Fruit fly (Drosophila melanogaster) whole organism, wandering third instar larva: ENCODE results near the gene CG12009.

Experiments used
- Abd-B ChIP-seq: fragments of >200 bp; optimal IDR thresholded peaks from 2 replicates; lab custom pipeline; 2017; ENCODE audit warnings: missing biosample characterization, missing genetic modification characterization
- CG32264 ChIP-seq: fragments of 200-800 bp; sonication (Bioruptor generic); optimal IDR thresholded peaks from 2 replicates; lab custom pipeline; 2016; ENCODE audit warnings: missing biosample characterization, missing genetic modification characterization
- CG9705 ChIP-seq: fragments of 200-800 bp; sonication (Bioruptor generic); optimal IDR thresholded peaks from 2 replicates; lab custom pipeline; 2018; ENCODE audit warnings: missing biosample characterization, mild to moderate bottlenecking, missing genetic modification characterization
- CrebA ChIP-seq: fragments of 200-800 bp; sonication (Bioruptor generic); optimal IDR thresholded peaks from 2 replicates; lab custom pipeline; 2016; ENCODE audit warnings: missing biosample characterization, mild to moderate bottlenecking, missing genetic modification characterization, borderline replicate concordance
- Dfd ChIP-seq: fragments of >200 bp; optimal IDR thresholded peaks from 2 replicates; lab custom pipeline; 2017; ENCODE audit warnings: missing biosample characterization, missing genetic modification characterization
- Dif ChIP-seq: fragments of 200-275, 200-300 bp; sonication (Bioruptor generic); optimal IDR thresholded peaks from 2 replicates; lab custom pipeline; 2018; ENCODE audit warnings: missing biosample characterization, missing genetic modification characterization; ENCODE audit not compliant: partially characterized antibody
- GATAd ChIP-seq: sonication (Bioruptor generic); optimal IDR thresholded peaks from 2 replicates; lab custom pipeline; 2016; ENCODE audit warnings: missing biosample characterization, missing genetic modification characterization
- HLH106 ChIP-seq: fragments of 200-800 bp; optimal IDR thresholded peaks from 3 replicates; lab custom pipeline; 2019; ENCODE audit warnings: missing biosample characterization, mild to moderate bottlenecking, missing genetic modification characterization, moderate library complexity
- Hnf4 ChIP-seq: fragments of 200-800 bp; sonication (Bioruptor generic); optimal IDR thresholded peaks from 2 replicates; lab custom pipeline; 2016; ENCODE audit warnings: missing biosample characterization, mild to moderate bottlenecking, missing genetic modification characterization
- Hr78 ChIP-seq: fragments of >200 bp; optimal IDR thresholded peaks from 2 replicates; lab custom pipeline; 2017; ENCODE audit warnings: missing biosample characterization, missing genetic modification characterization
- Hr83 ChIP-seq: fragments of 200-300 bp; sonication (Bioruptor generic); optimal IDR thresholded peaks from 2 replicates; lab custom pipeline; 2016; ENCODE audit warnings: missing biosample characterization, mild to moderate bottlenecking, missing genetic modification characterization, moderate library complexity; ENCODE audit not compliant: poor library complexity, severe bottlenecking
- Jra ChIP-seq: sonication (Bioruptor generic); optimal IDR thresholded peaks from 2 replicates; lab custom pipeline; 2016; ENCODE audit warnings: missing biosample characterization, missing genetic modification characterization
- Mio ChIP-seq: sonication (Bioruptor generic); optimal IDR thresholded peaks from 2 replicates; lab custom pipeline; 2016; ENCODE audit warnings: missing biosample characterization, missing genetic modification characterization
- Myc ChIP-seq: fragments of >200 bp; optimal IDR thresholded peaks from 2 replicates; lab custom pipeline; 2017
- N ChIP-seq: fragments of >200 bp; optimal IDR thresholded peaks from 2 replicates; lab custom pipeline; 2018; ENCODE audit warnings: missing biosample characterization, missing external identifiers, missing genetic modification characterization
- OdsH ChIP-seq: fragments of 200-800 bp; sonication (Bioruptor generic); optimal IDR thresholded peaks from 2 replicates; lab custom pipeline; 2016; ENCODE audit warnings: missing biosample characterization, mild to moderate bottlenecking, missing genetic modification characterization
- Rel ChIP-seq, 2 experiments: fragments of 200-800 bp; sonication (Bioruptor generic) in 1 of 2; optimal IDR thresholded peaks; 2 replicates in 1 of 2; 3 replicates in 1 of 2; lab custom pipeline; 2016 to 2019; ENCODE audit warnings: mild to moderate bottlenecking in 2 of 2, missing biosample characterization in 2 of 2, missing genetic modification characterization in 2 of 2, moderate library complexity in 1 of 2
- Sp1 ChIP-seq: fragments of 200-800 bp; sonication (Bioruptor generic); optimal IDR thresholded peaks from 3 replicates; lab custom pipeline; 2019; ENCODE audit warnings: missing biosample characterization, mild to moderate bottlenecking, missing genetic modification characterization, moderate library complexity
- Vsx2 ChIP-seq: fragments of 200-300, 225-300 bp; sonication (Bioruptor generic); optimal IDR thresholded peaks from 2 replicates; lab custom pipeline; 2018; ENCODE audit warnings: missing biosample characterization, missing genetic modification characterization; ENCODE audit not compliant: partially characterized antibody
- br ChIP-seq: fragments of 200-800 bp; sonication (Bioruptor generic); optimal IDR thresholded peaks from 2 replicates; lab custom pipeline; 2016; ENCODE audit warnings: missing biosample characterization, missing genetic modification characterization
- brk ChIP-seq: fragments of 200-800 bp; sonication (Bioruptor generic); optimal IDR thresholded peaks from 2 replicates; lab custom pipeline; 2016; ENCODE audit warnings: missing biosample characterization, mild to moderate bottlenecking, missing genetic modification characterization
- dl ChIP-seq, 2 experiments: fragments of 175-275, 200-275 bp in 1 of 2; fragments of 200-275 bp in 1 of 2; sonication (Bioruptor generic); optimal IDR thresholded peaks; lab custom pipeline; 2018; ENCODE audit warnings: mild to moderate bottlenecking in 2 of 2, missing biosample characterization in 2 of 2, missing genetic modification characterization in 2 of 2, moderate library complexity in 2 of 2; ENCODE audit not compliant: partially characterized antibody in 2 of 2, insufficient read depth in 1 of 2
- dmrt93B ChIP-seq: fragments of 200-800 bp; sonication (Bioruptor generic); optimal IDR thresholded peaks from 2 replicates; lab custom pipeline; 2018; ENCODE audit warnings: missing biosample characterization, mild to moderate bottlenecking, missing genetic modification characterization
- dsf ChIP-seq: sonication (Bioruptor generic); optimal IDR thresholded peaks from 2 replicates; lab custom pipeline; 2016; ENCODE audit warnings: missing biosample characterization, missing genetic modification characterization, borderline replicate concordance
- ey ChIP-seq: fragments of 200-800 bp; sonication (Bioruptor generic); optimal IDR thresholded peaks from 2 replicates; lab custom pipeline; 2016; ENCODE audit warnings: missing biosample characterization, missing genetic modification characterization
- foxo ChIP-seq, 2 experiments: fragments of 200-800 bp; sonication (Bioruptor generic); optimal IDR thresholded peaks; 2 replicates in 1 of 2; 3 replicates in 1 of 2; lab custom pipeline; 2016 to 2017; ENCODE audit warnings: missing biosample characterization in 2 of 2, missing genetic modification characterization in 2 of 2
- fru ChIP-seq: fragments of 200-800 bp; sonication (Bioruptor generic); optimal IDR thresholded peaks from 3 replicates; lab custom pipeline; 2016; ENCODE audit warnings: missing biosample characterization, mild to moderate bottlenecking, missing genetic modification characterization
- h ChIP-seq: fragments of 200-800 bp; sonication (Bioruptor generic); optimal IDR thresholded peaks from 3 replicates; lab custom pipeline; 2016; ENCODE audit warnings: missing biosample characterization, mild to moderate bottlenecking, missing genetic modification characterization
- jim ChIP-seq: fragments of 175-275, 200-325 bp; sonication (Bioruptor generic); optimal IDR thresholded peaks from 2 replicates; lab custom pipeline; 2016; ENCODE audit warnings: missing biosample characterization, mild to moderate bottlenecking, missing genetic modification characterization
- lola ChIP-seq: fragments of >200 bp; optimal IDR thresholded peaks from 2 replicates; lab custom pipeline; 2017; ENCODE audit warnings: missing biosample characterization, missing genetic modification characterization
- pan ChIP-seq: fragments of >200 bp; optimal IDR thresholded peaks from 2 replicates; lab custom pipeline; 2017
- psq ChIP-seq: fragments of 200-800 bp; sonication (Bioruptor generic); optimal IDR thresholded peaks from 3 replicates; lab custom pipeline; 2017; ENCODE audit warnings: missing biosample characterization, mild to moderate bottlenecking, missing genetic modification characterization, moderate library complexity
- rgr ChIP-seq: fragments of 200-800 bp; sonication (Bioruptor generic); optimal IDR thresholded peaks from 3 replicates; lab custom pipeline; 2016; ENCODE audit warnings: missing biosample characterization, mild to moderate bottlenecking, missing genetic modification characterization
- sage ChIP-seq: fragments of 200-800 bp; sonication (Bioruptor generic); optimal IDR thresholded peaks from 2 replicates; lab custom pipeline; 2016; ENCODE audit warnings: missing biosample characterization, mild to moderate bottlenecking, missing genetic modification characterization
- sv ChIP-seq: fragments of 200-800 bp; sonication (Bioruptor generic); optimal IDR thresholded peaks from 3 replicates; lab custom pipeline; 2016; ENCODE audit warnings: missing biosample characterization, missing genetic modification characterization
- tai ChIP-seq: sonication (Bioruptor generic); optimal IDR thresholded peaks from 2 replicates; lab custom pipeline; 2016; ENCODE audit warnings: missing biosample characterization, missing genetic modification characterization
- usp ChIP-seq: fragments of >200 bp; optimal IDR thresholded peaks from 2 replicates; lab custom pipeline; 2017; ENCODE audit warnings: missing biosample characterization, missing genetic modification characterization
- woc ChIP-seq: sonication (Bioruptor generic); optimal IDR thresholded peaks from 2 replicates; lab custom pipeline; 2016; ENCODE audit warnings: missing biosample characterization, mild to moderate bottlenecking, missing genetic modification characterization

CG12009 gene

dm6 chr3L:3338882-3339590 is 47.8 kb downstream of the CG12009 start:
- TF ChIP-seq lola (GFP tag; lab: Kevin White, UChicago): no peak
- no peak for TF ChIP-seq sv (GFP tag; lab: Kevin White, UChicago)
- no peak for TF ChIP-seq brk (GFP tag; lab: Kevin White, UChicago)
- no peak for TF ChIP-seq woc (GFP tag; lab: Kevin White, UChicago)
- TF ChIP-seq sage: no peak
- TF ChIP-seq Hr78 (GFP tag; lab: Kevin White, UChicago): no peak

dm6 chr3L:3339695-3340226 is 48.5 kb downstream of the CG12009 start:
- no peak for TF ChIP-seq Abd-B (GFP tag; lab: Kevin White, UChicago)
- TF ChIP-seq foxo (GFP tag; optimal IDR thresholded peaks at IDR 0.05; lab: Kevin White, UChicago): peak in 1 of 2 experiments; percentile 18
- TF ChIP-seq Sp1 (GFP tag; lab: Kevin White, UChicago): peak; percentile 26
- peak; percentile 58 for TF ChIP-seq rgr
- peak; percentile 13 for TF ChIP-seq psq (GFP tag; lab: Kevin White, UChicago)
- TF ChIP-seq CG9705: no peak
- no peak for TF ChIP-seq sage
- TF ChIP-seq ey (GFP tag; lab: Kevin White, UChicago): peak; percentile 58
- peak; percentile 10 for TF ChIP-seq Hnf4
- TF ChIP-seq fru (GFP tag; lab: Kevin White, UChicago): peak; percentile 44
- no peak for TF ChIP-seq CrebA (GFP tag; lab: Kevin White, UChicago)
- peak; percentile 14 for TF ChIP-seq OdsH (GFP tag; lab: Kevin White, UChicago)
- TF ChIP-seq br (GFP tag; lab: Kevin White, UChicago): peak; percentile 6
- TF ChIP-seq HLH106 (tag; lab: Kevin White, UChicago): peak; percentile 35

- TF ChIP-seq Dfd: no peak
- no peak for TF ChIP-seq pan
- TF ChIP-seq Sp1 (GFP tag; lab: Kevin White, UChicago): peak; percentile 77
- TF ChIP-seq Mio (GFP tag; lab: Kevin White, UChicago): peak; percentile 15
- no peak for TF ChIP-seq sv (GFP tag; lab: Kevin White, UChicago)
- TF ChIP-seq h (GFP tag; lab: Kevin White, UChicago): peak; percentile 69
- TF ChIP-seq lola (GFP tag; lab: Kevin White, UChicago): no peak
- TF ChIP-seq br (GFP tag; lab: Kevin White, UChicago): peak; percentile 73
- TF ChIP-seq woc (GFP tag; lab: Kevin White, UChicago): peak; percentile 74
- peak; percentile 10 for TF ChIP-seq tai (GFP tag; lab: Kevin White, UChicago)
- TF ChIP-seq usp (GFP tag; lab: Kevin White, UChicago): no peak
- peak; percentile 75 for TF ChIP-seq Hnf4
- no peak for TF ChIP-seq CrebA (GFP tag; lab: Kevin White, UChicago)
- TF ChIP-seq OdsH (GFP tag; lab: Kevin White, UChicago): peak; percentile 63
- peak; percentile 39 for TF ChIP-seq dmrt93B (GFP tag; lab: Kevin White, UChicago)
- TF ChIP-seq Dif (GFP tag; lab: Kevin White, UChicago): no peak
- TF ChIP-seq Abd-B (GFP tag; lab: Kevin White, UChicago): no peak
- TF ChIP-seq Hr83 (GFP tag; lab: Kevin White, UChicago): no peak
- no peak for TF ChIP-seq dl (GFP tag; optimal IDR thresholded peaks at IDR 0.05; lab: Kevin White, UChicago; ENCODE audit: insufficient read depth in 1 of 2, partially characterized antibody in 2 of 2)
- no peak for TF ChIP-seq Hr78 (GFP tag; lab: Kevin White, UChicago)
- TF ChIP-seq brk (GFP tag; lab: Kevin White, UChicago): peak; percentile 3
- TF ChIP-seq rgr: peak; percentile 76
- peak; percentile 78 for TF ChIP-seq ey (GFP tag; lab: Kevin White, UChicago)
- no peak for TF ChIP-seq Jra
- no peak for TF ChIP-seq Myc (lab: Kevin White, UChicago)
- TF ChIP-seq GATAd: no peak
- peak; percentile 76 for TF ChIP-seq fru (GFP tag; lab: Kevin White, UChicago)
- TF ChIP-seq dsf: no peak
- no peak for TF ChIP-seq CG32264 (GFP tag; lab: Kevin White, UChicago)
- no peak for TF ChIP-seq N (GFP tag; lab: Kevin White, UChicago)
- peak; percentile 49 for TF ChIP-seq sage
- peak; percentile 64 for TF ChIP-seq psq (GFP tag; lab: Kevin White, UChicago)
- no peak for TF ChIP-seq Rel (GFP tag; optimal IDR thresholded peaks at IDR 0.05; lab: Kevin White, UChicago)
- TF ChIP-seq Rel (tag; optimal IDR thresholded peaks at IDR 0.05; lab: Kevin White, UChicago): peak; percentile 13
- TF ChIP-seq jim (GFP tag; lab: Kevin White, UChicago): no peak
- peak in 1 of 2 experiments; percentile 77 for TF ChIP-seq foxo (GFP tag; optimal IDR thresholded peaks at IDR 0.05; lab: Kevin White, UChicago)
- peak; percentile 58 for TF ChIP-seq HLH106 (tag; lab: Kevin White, UChicago)
- no peak for TF ChIP-seq Vsx2 (GFP tag; lab: Kevin White, UChicago)
- peak; percentile 41 for TF ChIP-seq CG9705
Observed at dm6 chr3L:3342307-3342940, 51.2 kb downstream of the CG12009 start.
